Worm (Caenorhabditis elegans) whole organism, L3 larva: Measurements from ENCODE around the gene mmcm-1.

Experiments used
- ZK546.5 ChIP-seq: sonication (generic microtip); optimal IDR thresholded peaks from 2 replicates; lab custom pipeline; 2017; ENCODE audit warnings: missing biosample characterization, missing genetic modification characterization
- aly-2 ChIP-seq: fragments of 150-350 bp; optimal IDR thresholded peaks from 2 replicates; lab custom pipeline; 2014; ENCODE audit warnings: missing biosample characterization, missing genetic modification characterization
- ama-1 ChIP-seq: fragments of 150-350 bp; optimal IDR thresholded peaks from 2 replicates; lab custom pipeline; 2018
- ceh-16 ChIP-seq: sonication (generic microtip); optimal IDR thresholded peaks from 2 replicates; lab custom pipeline; 2017; ENCODE audit warnings: missing biosample characterization, missing genetic modification characterization
- ceh-28 ChIP-seq: fragments of 150-350 bp; optimal IDR thresholded peaks from 2 replicates; lab custom pipeline; 2014; ENCODE audit warnings: missing biosample characterization, missing genetic modification reagents, missing genetic modification characterization
- ceh-82 ChIP-seq: fragments of 150-350 bp; optimal IDR thresholded peaks from 2 replicates; lab custom pipeline; 2014; ENCODE audit warnings: missing biosample characterization, missing genetic modification characterization
- daf-12 ChIP-seq: fragments of 150-350 bp; optimal IDR thresholded peaks from 2 replicates; lab custom pipeline; 2014; ENCODE audit warnings: missing biosample characterization, missing genetic modification reagents, missing genetic modification characterization
- egl-27 ChIP-seq: sonication (generic microtip); optimal IDR thresholded peaks from 4 replicates; lab custom pipeline; 2017; ENCODE audit warnings: missing biosample characterization, missing genetic modification reagents, missing genetic modification characterization
- egl-5 ChIP-seq: fragments of 150-350 bp; optimal IDR thresholded peaks from 2 replicates; lab custom pipeline; 2017; ENCODE audit warnings: missing biosample characterization, missing genetic modification reagents, missing genetic modification characterization, inconsistent platforms
- elt-1 ChIP-seq: fragments of 150-350 bp; optimal IDR thresholded peaks from 2 replicates; lab custom pipeline; 2014; ENCODE audit warnings: missing biosample characterization, missing genetic modification characterization
- elt-2 ChIP-seq: sonication (generic microtip); optimal IDR thresholded peaks from 2 replicates; lab custom pipeline; 2016; ENCODE audit warnings: missing genetic modification reagents, mild to moderate bottlenecking, missing genetic modification characterization, missing compliant biosample characterization
- elt-3 ChIP-seq, 3 experiments: fragments of 150-350 bp in 1 of 3; sonication (generic microtip) in 2 of 3; optimal IDR thresholded peaks; 2 replicates in 2 of 3; 4 replicates in 1 of 3; lab custom pipeline; 2014 to 2017; ENCODE audit warnings: missing biosample characterization in 3 of 3, missing genetic modification characterization in 3 of 3
- eor-1 ChIP-seq, 2 experiments: fragments of 150-350 bp; optimal IDR thresholded peaks; 2 replicates each; lab custom pipeline; 2014 to 2018; ENCODE audit warnings: missing biosample characterization in 2 of 2, missing genetic modification characterization in 2 of 2
- fkh-10 ChIP-seq: sonication (generic microtip); optimal IDR thresholded peaks from 2 replicates; lab custom pipeline; 2017; ENCODE audit warnings: missing biosample characterization, missing genetic modification reagents, missing genetic modification characterization
- fkh-2 ChIP-seq: fragments of 150-350 bp; optimal IDR thresholded peaks from 2 replicates; lab custom pipeline; 2014; ENCODE audit warnings: missing biosample characterization, missing genetic modification reagents, missing genetic modification characterization
- hmg-11 ChIP-seq: sonication (generic microtip); optimal IDR thresholded peaks from 2 replicates; lab custom pipeline; 2016; ENCODE audit warnings: missing genetic modification characterization, missing compliant biosample characterization
- lin-15B ChIP-seq: fragments of 150-350 bp; optimal IDR thresholded peaks from 2 replicates; lab custom pipeline; 2014; ENCODE audit warnings: missing biosample characterization, missing genetic modification characterization
- lin-39 ChIP-seq: fragments of 150-350 bp; optimal IDR thresholded peaks from 2 replicates; lab custom pipeline; 2018; ENCODE audit warnings: missing biosample characterization, missing genetic modification reagents, missing genetic modification characterization
- mdl-1 ChIP-seq: fragments of 150-350 bp; optimal IDR thresholded peaks from 2 replicates; lab custom pipeline; 2014; ENCODE audit warnings: missing biosample characterization, missing genetic modification characterization
- nfya-1 ChIP-seq: sonication (generic microtip); optimal IDR thresholded peaks from 2 replicates; lab custom pipeline; 2017; ENCODE audit warnings: missing genetic modification characterization, mild to moderate bottlenecking, missing compliant biosample characterization, antibody characterized with exemption, moderate library complexity; ENCODE audit not compliant: insufficient read depth
- nhr-12 ChIP-seq: fragments of 150-350 bp; optimal IDR thresholded peaks from 2 replicates; lab custom pipeline; 2014; ENCODE audit warnings: missing biosample characterization, missing genetic modification characterization
- nhr-23 ChIP-seq: fragments of 150-350 bp; optimal IDR thresholded peaks from 2 replicates; lab custom pipeline; 2014; ENCODE audit warnings: missing biosample characterization, missing genetic modification reagents, missing genetic modification characterization
- nhr-237 ChIP-seq: fragments of 150-350 bp; optimal IDR thresholded peaks from 2 replicates; lab custom pipeline; 2014; ENCODE audit warnings: missing biosample characterization, missing genetic modification characterization
- nhr-25 ChIP-seq: sonication (generic microtip); optimal IDR thresholded peaks from 2 replicates; lab custom pipeline; 2017; ENCODE audit warnings: missing biosample characterization, missing genetic modification characterization
- nhr-28 ChIP-seq: fragments of 150-350 bp; optimal IDR thresholded peaks from 2 replicates; lab custom pipeline; 2014; ENCODE audit warnings: missing biosample characterization, missing genetic modification characterization
- nhr-43 ChIP-seq: sonication (generic microtip); optimal IDR thresholded peaks from 2 replicates; lab custom pipeline; 2016; ENCODE audit warnings: mild to moderate bottlenecking, missing genetic modification characterization, missing compliant biosample characterization; ENCODE audit not compliant: poor library complexity, severe bottlenecking
- nhr-67 ChIP-seq: fragments of 150-350 bp; optimal IDR thresholded peaks from 2 replicates; lab custom pipeline; 2014; ENCODE audit warnings: missing biosample characterization, missing genetic modification characterization
- nhr-76 ChIP-seq: fragments of 150-350 bp; sonication (generic microtip); optimal IDR thresholded peaks from 5 replicates; lab custom pipeline; 2014; ENCODE audit warnings: missing biosample characterization, missing genetic modification characterization
- nhr-77 ChIP-seq: fragments of 150-350 bp; optimal IDR thresholded peaks from 2 replicates; lab custom pipeline; 2014; ENCODE audit warnings: missing biosample characterization, missing genetic modification characterization
- pha-4 ChIP-seq: fragments of 150-350 bp; optimal IDR thresholded peaks from 2 replicates; lab custom pipeline; 2014; ENCODE audit warnings: missing biosample characterization, missing genetic modification reagents, missing genetic modification characterization
- pqm-1 ChIP-seq: fragments of 150-350 bp; optimal IDR thresholded peaks from 2 replicates; lab custom pipeline; 2017; ENCODE audit warnings: missing biosample characterization, missing genetic modification characterization, inconsistent platforms
- sea-2 ChIP-seq: fragments of 150-350 bp; sonication (generic microtip); optimal IDR thresholded peaks from 4 replicates; lab custom pipeline; 2014; ENCODE audit warnings: missing biosample characterization, missing genetic modification reagents, missing genetic modification characterization
- skn-1 ChIP-seq: fragments of 150-350 bp; optimal IDR thresholded peaks from 2 replicates; lab custom pipeline; 2014; ENCODE audit warnings: missing biosample characterization, missing genetic modification characterization
- snpc-4 ChIP-seq: fragments of 150-350 bp; optimal IDR thresholded peaks from 2 replicates; lab custom pipeline; 2014; ENCODE audit warnings: missing biosample characterization, missing genetic modification characterization
- tbx-2 ChIP-seq: sonication (generic microtip); optimal IDR thresholded peaks from 2 replicates; lab custom pipeline; 2016; ENCODE audit warnings: mild to moderate bottlenecking, missing genetic modification characterization, missing compliant biosample characterization
- unc-39 ChIP-seq: sonication (generic microtip); optimal IDR thresholded peaks from 4 replicates; lab custom pipeline; 2017; ENCODE audit warnings: missing biosample characterization, missing genetic modification characterization
- unc-62 ChIP-seq: fragments of 150-350 bp; sonication (generic microtip); optimal IDR thresholded peaks from 4 replicates; lab custom pipeline; 2014; ENCODE audit warnings: missing biosample characterization, missing genetic modification reagents, missing genetic modification characterization
- ztf-4 ChIP-seq: fragments of 150-350 bp; optimal IDR thresholded peaks from 2 replicates; lab custom pipeline; 2014; ENCODE audit warnings: missing biosample characterization, missing genetic modification characterization

The mmcm-1 gene

ce11 chrIII:3935808-3936207 lies 28.3 kb upstream of the mmcm-1 start, which contains the start of gene npl-10:
Gene npl-10 (minus strand): TSS chrIII:3935908.
- no peak for TF ChIP-seq nhr-43
- TF ChIP-seq, all 47 proteins: peak for 0

ce11 chrIII:3931423-3931822 lies 23.9 kb upstream of the mmcm-1 start, which contains the start of gene F37A8.2:
Gene F37A8.2 (minus strand): TSS chrIII:3931523.
- TF ChIP-seq ztf-4 (no peak), egl-27 (tag; lab: Kevin White, UChicago) (no peak), snpc-4 (tag; lab: Kevin White, UChicago) (no peak), elt-2 (no peak), ceh-28 (tag; lab: Kevin White, UChicago) (no peak), nhr-77 (tag; lab: Kevin White, UChicago) (no peak), nhr-28 (tag; lab: Kevin White, UChicago) (no peak), elt-3 (tag; optimal IDR thresholded peaks at IDR 0.05; lab: Kevin White, UChicago) (no peak), pqm-1 (no peak), ZK546.5 (tag; lab: Kevin White, UChicago) (no peak), nhr-237 (tag; lab: Kevin White, UChicago) (no peak), fkh-10 (GFP tag; lab: Kevin White, UChicago) (no peak), nhr-12 (tag; lab: Kevin White, UChicago) (no peak)

ce11 chrIII:3928136-3928535 lies 20.6 kb upstream of the mmcm-1 start, which contains the start of gene F37A8.1:
Gene F37A8.1 (plus strand): TSS chrIII:3928436.
- TF ChIP-seq unc-39 (tag; lab: Kevin White, UChicago) (no peak), snpc-4 (tag; lab: Kevin White, UChicago) (no peak), ceh-82 (no peak), fkh-10 (GFP tag; lab: Kevin White, UChicago) (no peak)

ce11 chrIII:3927450-3927849 lies 20.0 kb upstream of the mmcm-1 start:
- TF ChIP-seq egl-5 (tag; lab: Kevin White, UChicago) (peak; percentile 67), mdl-1 (tag; lab: Kevin White, UChicago) (no peak)

ce11 chrIII:3926801-3927200 lies 19.3 kb upstream of the mmcm-1 start:
- TF ChIP-seq nhr-77 (tag; lab: Kevin White, UChicago) = no peak

ce11 chrIII:3926116-3926515 lies 18.6 kb upstream of the mmcm-1 start, which contains the start of gene ZK1058.9:
Gene ZK1058.9 (minus strand): TSS chrIII:3926216.
- TF ChIP-seq ztf-4 (no peak), nhr-28 (tag; lab: Kevin White, UChicago) (no peak), nhr-12 (tag; lab: Kevin White, UChicago) (no peak), nhr-76 (tag; lab: Kevin White, UChicago) (no peak), skn-1 (no peak), tbx-2 (no peak), nhr-23 (tag; lab: Kevin White, UChicago) (no peak), aly-2 (tag; lab: Kevin White, UChicago) (no peak), ceh-16 (tag; lab: Kevin White, UChicago) (no peak), fkh-10 (GFP tag; lab: Kevin White, UChicago) (no peak)

ce11 chrIII:3921646-3922328 lies 14.3 kb upstream of the mmcm-1 start, which contains the start of the genes metl-6 and nit-1:
Gene metl-6 (minus strand): TSS chrIII:3921711.
Gene nit-1 (plus strand): TSS chrIII:3922207.
- no peak for TF ChIP-seq fkh-2
- TF ChIP-seq elt-3 (tag; optimal IDR thresholded peaks at IDR 0.05; lab: Kevin White, UChicago) = no peak
- peak; percentile 17 for TF ChIP-seq elt-2
- no peak for TF ChIP-seq nhr-12 (tag; lab: Kevin White, UChicago)
- no peak for TF ChIP-seq ama-1
- peak; percentile 13 for TF ChIP-seq nhr-25 (tag; lab: Kevin White, UChicago)
- peak; percentile 11 for TF ChIP-seq lin-15B (tag; lab: Kevin White, UChicago)
- TF ChIP-seq elt-1 = no peak
- peak; percentile 26 for TF ChIP-seq pha-4
- TF ChIP-seq daf-12 = no peak
- no peak for TF ChIP-seq unc-62
- TF ChIP-seq ceh-82 = no peak
- peak; percentile 7 for TF ChIP-seq nfya-1 (tag; lab: Kevin White, UChicago)
- TF ChIP-seq aly-2 (tag; lab: Kevin White, UChicago) = no peak
- TF ChIP-seq ZK546.5 (tag; lab: Kevin White, UChicago) = no peak
- TF ChIP-seq nhr-23 (tag; lab: Kevin White, UChicago) = no peak
- no peak for TF ChIP-seq lin-39 (tag; lab: Kevin White, UChicago)
- peak; percentile 6 for TF ChIP-seq skn-1
- no peak for TF ChIP-seq eor-1 (tag; optimal IDR thresholded peaks at IDR 0.05; lab: Kevin White, UChicago)
- TF ChIP-seq nhr-67 (tag; lab: Kevin White, UChicago) = no peak
- TF ChIP-seq egl-5 (tag; lab: Kevin White, UChicago) = no peak
- TF ChIP-seq pqm-1 = peak; percentile 40
- TF ChIP-seq ztf-4 = no peak
- peak; percentile 51 for TF ChIP-seq nhr-43
- TF ChIP-seq hmg-11 = no peak
- no peak for TF ChIP-seq nhr-76 (tag; lab: Kevin White, UChicago)
- TF ChIP-seq sea-2 (GFP tag; lab: Kevin White, UChicago) = no peak
